Fruit fly (Drosophila melanogaster): Measurements from ENCODE around the gene Madm.

The Madm gene

DNA sequence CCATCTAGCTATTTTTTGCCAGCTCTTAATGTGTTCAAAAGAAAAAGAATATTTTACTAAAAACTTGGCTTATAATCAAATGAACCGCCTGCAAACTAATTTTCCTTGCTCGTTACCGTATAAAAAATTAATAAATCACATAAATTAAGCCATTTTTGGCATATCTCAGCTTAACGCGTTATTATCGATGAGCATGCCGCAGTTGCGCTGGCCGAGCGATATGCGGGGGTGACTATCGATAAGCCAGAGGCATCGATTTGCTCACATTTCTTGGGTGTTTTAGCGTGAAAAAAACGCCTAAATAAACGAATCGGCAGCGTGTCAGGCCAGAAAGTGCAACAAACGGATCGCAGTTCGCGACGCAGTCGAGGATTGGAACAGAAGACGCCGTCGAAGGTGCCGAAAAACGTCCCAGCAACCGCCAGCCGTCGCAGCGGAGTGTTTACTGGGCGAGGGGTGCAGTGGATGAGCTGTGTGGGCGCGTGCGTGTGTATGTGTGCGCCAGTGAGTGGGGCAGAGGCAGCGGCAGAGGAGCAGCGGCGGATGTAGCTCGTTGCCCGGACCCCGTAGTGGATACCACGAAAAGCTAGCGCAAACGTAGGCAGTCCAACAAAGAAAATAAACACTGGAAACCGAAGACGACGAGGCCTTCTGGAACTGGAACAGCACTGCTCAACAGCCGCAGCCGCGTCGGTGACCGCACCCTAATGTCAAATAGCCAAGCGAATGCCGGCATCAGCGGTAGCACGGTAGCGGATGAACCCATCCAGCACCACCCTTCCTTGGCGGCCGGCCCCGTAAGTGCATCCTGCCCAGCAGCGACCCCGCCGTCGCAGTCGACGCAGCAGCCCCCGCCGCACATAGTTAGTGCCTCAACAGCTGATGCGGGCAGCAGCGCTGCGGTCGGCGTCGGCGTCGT lies at the start of gene Madm, which contains the start of gene Sym (continued):
- TF ChIP-seq knrl (GFP tag; IDR thresholded peaks at IDR 0.05; ENCODE audit: partially characterized antibody) (peak; percentile 91), CG18476 (GFP tag; optimal IDR thresholded peaks at IDR 0.05) (no peak), fd102C (GFP tag; optimal IDR thresholded peaks at IDR 0.05) (no peak), tup (GFP tag; optimal IDR thresholded peaks at IDR 0.05) (no peak), CG4820 (GFP tag; optimal IDR thresholded peaks at IDR 0.05) (no peak), pho (GFP tag; optimal IDR thresholded peaks at IDR 0.05) (peak; percentile 42), CG5953 (GFP tag; IDR thresholded peaks at IDR 0.05) (no peak), Drgx (GFP tag; IDR thresholded peaks at IDR 0.05) (no peak), slou (GFP tag; optimal IDR thresholded peaks at IDR 0.05) (no peak), CG1832 (GFP tag; optimal IDR thresholded peaks at IDR 0.05) (no peak), Lim3 (GFP tag; IDR thresholded peaks at IDR 0.05) (no peak), grn (GFP tag; optimal IDR thresholded peaks at IDR 0.05) (no peak), CG4360 (GFP tag; IDR thresholded peaks at IDR 0.05) (no peak), CG3995 (GFP tag; optimal IDR thresholded peaks at IDR 0.05) (peak; percentile 61), chm (GFP tag; IDR thresholded peaks at IDR 0.05) (no peak), HLH54F (GFP tag; optimal IDR thresholded peaks at IDR 0.05) (peak; percentile 69), CG2875 (GFP tag; optimal IDR thresholded peaks at IDR 0.05) (no peak), kni (GFP tag; optimal IDR thresholded peaks at IDR 0.05) (no peak), CG12155 (GFP tag; optimal IDR thresholded peaks at IDR 0.05) (peak; percentile 16), sens (GFP tag) (peak; percentile 94), CG2116 (GFP tag; optimal IDR thresholded peaks at IDR 0.05) (peak; percentile 95), Fer1 (GFP tag; optimal IDR thresholded peaks at IDR 0.05) (no peak), lola (GFP tag; optimal IDR thresholded peaks at IDR 0.05) (peak in 1 of 3 experiments; percentile 40), twi (tag; optimal IDR thresholded peaks at IDR 0.05) (peak; percentile 41), PHDP (tag; optimal IDR thresholded peaks at IDR 0.05) (peak; percentile 31), grau (tag; optimal IDR thresholded peaks at IDR 0.05) (peak; percentile 52), CG18764 (GFP tag; optimal IDR thresholded peaks at IDR 0.05) (peak; percentile 21), CG9215 (GFP tag; IDR thresholded peaks at IDR 0.05) (no peak; the same call in none of the 2 replicates), CG12769 (tag; optimal IDR thresholded peaks at IDR 0.05) (no peak), Sox100B (GFP tag; optimal IDR thresholded peaks at IDR 0.05) (no peak), zf30C (GFP tag; optimal IDR thresholded peaks at IDR 0.05) (no peak), CG18011 (GFP tag; optimal IDR thresholded peaks at IDR 0.05) (peak; percentile 33), CG34224 (GFP tag; IDR thresholded peaks at IDR 0.05; ENCODE audit: partially characterized antibody) (peak; percentile 75), ems (GFP tag; optimal IDR thresholded peaks at IDR 0.05) (no peak), crol (GFP tag; IDR thresholded peaks at IDR 0.05) (peak; percentile 99), CG10147 (GFP tag; optimal IDR thresholded peaks at IDR 0.05) (peak; percentile 39), dan (GFP tag; IDR thresholded peaks at IDR 0.05) (no peak), zen2 (GFP tag; IDR thresholded peaks at IDR 0.05; ENCODE audit: partially characterized antibody) (peak; percentile 70; the same call in 1 of the 3 replicates), vfl (GFP tag; optimal IDR thresholded peaks at IDR 0.05) (peak; percentile 54), CG17385 (GFP tag; optimal IDR thresholded peaks at IDR 0.05) (no peak), emc (GFP tag; optimal IDR thresholded peaks at IDR 0.05) (no peak), CG8388 (GFP tag; optimal IDR thresholded peaks at IDR 0.05) (no peak), Nf-YA (GFP tag; IDR thresholded peaks at IDR 0.05) (no peak), wdn (GFP tag; IDR thresholded peaks at IDR 0.05) (no peak), chif (GFP tag; optimal IDR thresholded peaks at IDR 0.05) (peak in 1 of 2 experiments; percentile 4), CG30403 (GFP tag; optimal IDR thresholded peaks at IDR 0.05) (peak; percentile 65), Dref (GFP tag; IDR thresholded peaks at IDR 0.05) (peak; percentile 81), otp (GFP tag; IDR thresholded peaks at IDR 0.05) (no peak), CG32767 (GFP tag; IDR thresholded peaks at IDR 0.05) (no peak)

Measured in whole organism, embryonic.